Fruit fly (Drosophila melanogaster): ENCODE results near the gene Samuel.

DNA sequence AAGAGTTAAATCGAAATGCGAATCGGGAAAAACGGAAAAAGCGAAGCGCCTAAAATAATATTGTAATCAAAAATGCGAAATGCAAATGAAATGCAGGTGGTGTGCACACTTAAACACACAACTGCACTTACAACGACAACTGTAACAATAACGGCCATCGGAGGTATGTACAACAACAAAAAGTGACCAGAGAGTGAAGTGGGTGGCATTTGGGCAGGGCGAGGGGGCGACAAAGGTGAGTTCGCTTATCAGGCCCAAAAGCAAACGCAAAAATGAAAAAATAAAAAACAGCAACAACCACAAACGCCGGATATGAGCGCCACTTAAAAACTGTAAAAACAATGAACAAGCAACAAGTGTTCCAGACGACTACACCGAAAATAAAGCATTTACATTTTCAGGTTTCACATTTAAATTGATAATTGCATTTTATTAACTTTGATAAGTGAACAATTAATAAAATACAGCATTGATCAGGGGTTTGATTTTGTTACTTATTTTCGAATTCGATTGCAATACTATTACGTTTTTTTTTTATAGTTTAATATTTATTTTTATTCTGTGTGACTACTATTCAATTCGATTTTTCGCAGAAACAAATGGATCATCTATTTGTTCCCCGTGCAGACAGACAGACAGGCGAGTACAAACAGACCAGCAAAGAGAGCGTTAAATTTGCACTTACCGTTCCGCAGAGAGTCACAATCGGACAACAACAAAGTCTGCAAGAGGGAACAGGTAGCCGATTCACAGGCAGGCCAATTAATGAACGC, 1.5 kb downstream of the Samuel start:
- TF ChIP-seq pnt (GFP tag; optimal IDR thresholded peaks at IDR 0.05) (no peak), Lpt (GFP tag; optimal IDR thresholded peaks at IDR 0.05) (no peak), CG11247 (GFP tag; IDR thresholded peaks at IDR 0.05) (no peak; the same call in 1 of the 2 replicates)

Measured in whole organism, embryonic.